Worm (Caenorhabditis elegans) whole organism, late embryonic: ENCODE measurements around the gene crn-5.
A peak's percentile ranks its signal among the peaks of the same experiment; 100 is the strongest.

Experiments
- C38D4.7 ChIP-seq: fragments of 200-800 bp; sonication (Bioruptor generic); optimal IDR thresholded peaks from 2 replicates; lab custom pipeline; 2018; ENCODE audit warnings: mild to moderate bottlenecking, missing genetic modification characterization, moderate library complexity, missing compliant biosample characterization
- F13H6.1 ChIP-seq: sonication (generic microtip); optimal IDR thresholded peaks from 2 replicates; lab custom pipeline; 2016; ENCODE audit warnings: missing genetic modification characterization, missing compliant biosample characterization
- ama-1 ChIP-seq: fragments of 150-350 bp; optimal IDR thresholded peaks from 2 replicates; lab custom pipeline; 2014
- ceh-14 ChIP-seq: sonication (generic microtip); optimal IDR thresholded peaks from 2 replicates; lab custom pipeline; 2016; ENCODE audit warnings: missing genotype, missing genetic modification characterization, missing compliant biosample characterization
- ceh-18 ChIP-seq: sonication (generic microtip); optimal IDR thresholded peaks from 2 replicates; lab custom pipeline; 2016; ENCODE audit warnings: missing genetic modification characterization, missing compliant biosample characterization
- ceh-19 ChIP-seq: fragments of 200-800 bp; sonication (Bioruptor generic); optimal IDR thresholded peaks from 2 replicates; lab custom pipeline; 2018; ENCODE audit warnings: mild to moderate bottlenecking, missing genetic modification characterization, missing compliant biosample characterization
- ceh-2 ChIP-seq: sonication (generic microtip); optimal IDR thresholded peaks from 2 replicates; lab custom pipeline; 2016; ENCODE audit warnings: missing genotype, missing genetic modification characterization, missing compliant biosample characterization
- ceh-22 ChIP-seq: sonication (generic microtip); optimal IDR thresholded peaks from 2 replicates; lab custom pipeline; 2017; ENCODE audit warnings: missing biosample characterization, missing genetic modification characterization
- ceh-34 ChIP-seq: sonication (generic microtip); optimal IDR thresholded peaks from 2 replicates; lab custom pipeline; 2016; ENCODE audit warnings: mild to moderate bottlenecking, missing genetic modification characterization, missing compliant biosample characterization
- ceh-45 ChIP-seq: fragments of 200-800 bp; sonication (Bioruptor generic); IDR thresholded peaks from 2 replicates; pipeline ENCODE4 v1.3.6; 2022; ENCODE audit warnings: missing genetic modification reagents, missing genetic modification characterization, missing compliant biosample characterization
- elt-2 ChIP-seq: sonication (generic microtip); optimal IDR thresholded peaks from 2 replicates; lab custom pipeline; 2016; ENCODE audit warnings: missing genetic modification reagents, missing genetic modification characterization, missing compliant biosample characterization
- elt-4 ChIP-seq: sonication (generic microtip); optimal IDR thresholded peaks from 2 replicates; lab custom pipeline; 2016; ENCODE audit warnings: missing genetic modification characterization, missing compliant biosample characterization
- fax-1 ChIP-seq: sonication (generic microtip); optimal IDR thresholded peaks from 2 replicates; lab custom pipeline; 2016; ENCODE audit warnings: missing genotype, missing genetic modification characterization, missing compliant biosample characterization
- hlh-15 ChIP-seq: sonication (generic microtip); optimal IDR thresholded peaks from 2 replicates; lab custom pipeline; 2016; ENCODE audit warnings: missing genetic modification characterization, missing compliant biosample characterization
- hlh-30 ChIP-seq: sonication (generic microtip); optimal IDR thresholded peaks from 2 replicates; lab custom pipeline; 2017; ENCODE audit warnings: antibody characterized with exemption, missing genetic modification characterization, missing compliant biosample characterization; ENCODE audit not compliant: insufficient read depth
- hlh-8 ChIP-seq: sonication (generic microtip); optimal IDR thresholded peaks from 2 replicates; lab custom pipeline; 2016; ENCODE audit warnings: missing genotype, missing genetic modification characterization, missing compliant biosample characterization
- lim-6 ChIP-seq: sonication (generic microtip); optimal IDR thresholded peaks from 2 replicates; lab custom pipeline; 2016; ENCODE audit warnings: missing genetic modification characterization, missing compliant biosample characterization
- lin-11 ChIP-seq: fragments of 200-800 bp; sonication (Bioruptor generic); optimal IDR thresholded peaks from 2 replicates; lab custom pipeline; 2018; ENCODE audit warnings: mild to moderate bottlenecking, missing genetic modification characterization, missing compliant biosample characterization
- madf-2 ChIP-seq: sonication (generic microtip); optimal IDR thresholded peaks from 2 replicates; lab custom pipeline; 2017; ENCODE audit warnings: missing genetic modification characterization, missing compliant biosample characterization
- nfya-1 ChIP-seq: sonication (generic microtip); optimal IDR thresholded peaks from 2 replicates; lab custom pipeline; 2017; ENCODE audit warnings: missing genetic modification characterization, mild to moderate bottlenecking, missing compliant biosample characterization, antibody characterized with exemption, moderate library complexity
- nhr-232 ChIP-seq: sonication (generic microtip); optimal IDR thresholded peaks from 2 replicates; lab custom pipeline; 2016; ENCODE audit warnings: missing genetic modification characterization, missing compliant biosample characterization
- odd-2 ChIP-seq: sonication (generic microtip); optimal IDR thresholded peaks from 2 replicates; lab custom pipeline; 2017; ENCODE audit warnings: antibody characterized with exemption, mild to moderate bottlenecking, missing genetic modification characterization, missing compliant biosample characterization
- pag-3 ChIP-seq: sonication (generic microtip); optimal IDR thresholded peaks from 2 replicates; lab custom pipeline; 2016; ENCODE audit warnings: missing compliant biosample characterization, missing genetic modification characterization, borderline replicate concordance
- pat-9 ChIP-seq: fragments of 200-800 bp; sonication (Bioruptor generic); optimal IDR thresholded peaks from 2 replicates; lab custom pipeline; 2018; ENCODE audit warnings: mild to moderate bottlenecking, missing genetic modification characterization, moderate library complexity, missing compliant biosample characterization
- pax-1 ChIP-seq: fragments of 150-350 bp; optimal IDR thresholded peaks from 2 replicates; lab custom pipeline; 2014; ENCODE audit warnings: missing biosample characterization, missing genetic modification characterization
- pha-2 ChIP-seq: sonication (generic microtip); optimal IDR thresholded peaks from 2 replicates; lab custom pipeline; 2017; ENCODE audit warnings: mild to moderate bottlenecking, missing genetic modification characterization, missing compliant biosample characterization
- pqm-1 ChIP-seq: sonication (generic microtip); optimal IDR thresholded peaks from 2 replicates; lab custom pipeline; 2016; ENCODE audit warnings: missing genetic modification characterization, missing compliant biosample characterization
- ref-2 ChIP-seq: sonication (generic microtip); optimal IDR thresholded peaks from 2 replicates; lab custom pipeline; 2016; ENCODE audit warnings: missing genetic modification characterization, missing compliant biosample characterization
- sox-2 ChIP-seq: fragments of 200-800 bp; sonication (Bioruptor generic); IDR thresholded peaks from 2 replicates; pipeline ENCODE4 v1.3.6; 2022; ENCODE audit warnings: missing genetic modification reagents, missing genetic modification characterization, missing compliant biosample characterization
- sox-4 ChIP-seq: sonication (generic microtip); optimal IDR thresholded peaks from 2 replicates; lab custom pipeline; 2017; ENCODE audit warnings: mild to moderate bottlenecking, missing genetic modification characterization, inconsistent platforms, missing compliant biosample characterization
- syd-9 ChIP-seq: sonication (generic microtip); optimal IDR thresholded peaks from 2 replicates; lab custom pipeline; 2016; ENCODE audit warnings: mild to moderate bottlenecking, missing genetic modification characterization, moderate library complexity, missing compliant biosample characterization
- tbx-7 ChIP-seq: sonication (generic microtip); optimal IDR thresholded peaks from 2 replicates; lab custom pipeline; 2016; ENCODE audit warnings: missing genotype, missing genetic modification characterization, missing compliant biosample characterization
- unc-42 ChIP-seq: sonication (generic microtip); optimal IDR thresholded peaks from 2 replicates; lab custom pipeline; 2016; ENCODE audit warnings: missing genotype, missing genetic modification characterization, missing compliant biosample characterization
- unc-55 ChIP-seq: sonication (generic microtip); optimal IDR thresholded peaks from 2 replicates; lab custom pipeline; 2017; ENCODE audit warnings: missing biosample characterization, missing genetic modification reagents, missing genetic modification characterization
- unc-86 ChIP-seq: sonication (generic microtip); optimal IDR thresholded peaks from 2 replicates; lab custom pipeline; 2016; ENCODE audit warnings: missing genetic modification characterization, missing compliant biosample characterization

Gene crn-5

ce11 chrII:10612743-10613142 is 20.2 kb downstream of the crn-5 start, which contains the start of gene C14A4.12:
Gene C14A4.12, plus strand, starts transcription at chrII:10613043.
- TF ChIP-seq madf-2 (tag; lab: Kevin White, UChicago) (no peak), C38D4.7 (no peak), hlh-8 (no peak), lin-11 (tag; lab: Kevin White, UChicago) (no peak), nfya-1 (tag; lab: Kevin White, UChicago) (no peak), pha-2 (no peak), ceh-19 (GFP tag; lab: Kevin White, UChicago) (no peak), unc-42 (tag; lab: Kevin White, UChicago) (no peak)

DNA sequence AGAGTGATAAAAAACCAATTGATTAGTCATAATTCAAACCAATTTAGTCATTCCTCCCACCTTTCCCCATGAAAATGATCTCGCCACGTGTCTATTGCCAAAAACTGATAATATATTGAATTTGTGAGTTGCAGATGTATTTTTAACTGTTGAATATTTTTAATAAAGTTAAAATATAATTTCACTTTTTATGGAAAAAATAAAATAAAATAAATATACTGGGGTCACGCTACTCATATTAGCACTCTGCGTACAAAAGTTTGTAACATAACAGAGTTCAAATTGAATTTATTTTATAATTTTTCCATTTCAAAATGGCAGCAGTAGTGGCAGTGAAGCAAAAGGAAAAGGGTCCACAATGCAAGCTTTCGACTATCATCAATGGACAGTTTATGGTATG is 25.6 kb downstream of the crn-5 start, which contains the start of gene C14A4.13:
C14A4.13 (plus strand) TSS at position 301 of the 400 bp plus-strand sequence.
- TF ChIP-seq pqm-1 (tag; lab: Kevin White, UChicago): no peak
- TF ChIP-seq ceh-18 (tag; lab: Kevin White, UChicago): no peak
- TF ChIP-seq ceh-45 (GFP tag; lab: Robert Waterston, UW): no peak
- TF ChIP-seq fax-1 (tag; lab: Kevin White, UChicago): no peak
- TF ChIP-seq, all 69 proteins: peak for 0

- TF ChIP-seq tbx-7: no peak
- no peak for TF ChIP-seq syd-9 (tag; lab: Kevin White, UChicago)
- no peak for TF ChIP-seq unc-86 (tag; lab: Kevin White, UChicago)
- no peak for TF ChIP-seq hlh-15
- no peak for TF ChIP-seq lin-11 (tag; lab: Kevin White, UChicago)
- TF ChIP-seq ama-1 (lab: Kevin White, UChicago): no peak
- TF ChIP-seq pax-1 (tag; lab: Kevin White, UChicago): no peak
- TF ChIP-seq ceh-22 (tag; lab: Kevin White, UChicago): no peak
- no peak for TF ChIP-seq unc-55 (GFP tag; lab: Kevin White, UChicago)
- TF ChIP-seq lim-6 (tag; lab: Kevin White, UChicago): no peak
- TF ChIP-seq pag-3 (tag; lab: Kevin White, UChicago): no peak
- TF ChIP-seq ref-2 (tag; lab: Kevin White, UChicago): no peak
- TF ChIP-seq elt-2: no peak
- no peak for TF ChIP-seq odd-2
- TF ChIP-seq F13H6.1: no peak
Observed at ce11 chrII:10621965-10622364, 29.4 kb downstream of the crn-5 start, which contains the start of gene cutl-9. Gene cutl-9, plus strand, starts transcription at chrII:10622265.

DNA sequence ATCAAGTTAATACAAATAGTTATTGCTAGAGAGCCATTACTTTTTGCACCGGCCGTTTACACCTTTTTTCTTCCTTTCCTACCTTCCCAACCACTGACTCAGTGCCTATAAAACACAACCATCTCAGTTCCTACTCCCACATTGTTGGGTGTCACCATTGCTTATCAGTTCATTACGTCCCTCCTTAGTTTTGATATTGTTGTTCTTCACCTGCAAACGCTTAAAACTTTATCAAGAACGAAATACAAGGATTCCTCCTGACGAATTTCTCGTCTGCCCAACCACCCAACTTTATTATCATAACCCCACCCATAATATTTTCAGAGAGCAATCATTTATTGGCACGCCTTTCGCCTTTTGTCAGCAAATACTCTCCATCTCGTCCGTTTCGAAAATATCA is 34.5 kb downstream of the crn-5 start:
- TF ChIP-seq ceh-34: no peak
- peak; percentile 37 for TF ChIP-seq elt-2
- TF ChIP-seq ceh-14 (tag; lab: Kevin White, UChicago): no peak
- TF ChIP-seq C38D4.7: no peak

- TF ChIP-seq elt-4: no peak
- TF ChIP-seq ceh-2 (tag; lab: Kevin White, UChicago): no peak
- TF ChIP-seq sox-4 (tag; lab: Kevin White, UChicago): no peak
- TF ChIP-seq sox-2 (GFP tag; lab: Robert Waterston, UW): no peak
- no peak for TF ChIP-seq hlh-8
- TF ChIP-seq pat-9 (tag; lab: Kevin White, UChicago): no peak
- TF ChIP-seq F13H6.1: no peak
- TF ChIP-seq hlh-15: no peak
- TF ChIP-seq hlh-30 (tag; lab: Kevin White, UChicago): no peak
- TF ChIP-seq nhr-232 (tag; lab: Kevin White, UChicago): no peak
- TF ChIP-seq ref-2 (tag; lab: Kevin White, UChicago): no peak
Observed at ce11 chrII:10627963-10628362, 35.4 kb downstream of the crn-5 start, which contains the start of gene M28.8. Gene M28.8, plus strand, starts transcription at chrII:10628263.
